Fruit fly (Drosophila melanogaster): ENCODE results near the gene CG43220.
A peak's percentile ranks its signal among the peaks of the same experiment; 100 is the strongest.

The CG43220 gene

DNA sequence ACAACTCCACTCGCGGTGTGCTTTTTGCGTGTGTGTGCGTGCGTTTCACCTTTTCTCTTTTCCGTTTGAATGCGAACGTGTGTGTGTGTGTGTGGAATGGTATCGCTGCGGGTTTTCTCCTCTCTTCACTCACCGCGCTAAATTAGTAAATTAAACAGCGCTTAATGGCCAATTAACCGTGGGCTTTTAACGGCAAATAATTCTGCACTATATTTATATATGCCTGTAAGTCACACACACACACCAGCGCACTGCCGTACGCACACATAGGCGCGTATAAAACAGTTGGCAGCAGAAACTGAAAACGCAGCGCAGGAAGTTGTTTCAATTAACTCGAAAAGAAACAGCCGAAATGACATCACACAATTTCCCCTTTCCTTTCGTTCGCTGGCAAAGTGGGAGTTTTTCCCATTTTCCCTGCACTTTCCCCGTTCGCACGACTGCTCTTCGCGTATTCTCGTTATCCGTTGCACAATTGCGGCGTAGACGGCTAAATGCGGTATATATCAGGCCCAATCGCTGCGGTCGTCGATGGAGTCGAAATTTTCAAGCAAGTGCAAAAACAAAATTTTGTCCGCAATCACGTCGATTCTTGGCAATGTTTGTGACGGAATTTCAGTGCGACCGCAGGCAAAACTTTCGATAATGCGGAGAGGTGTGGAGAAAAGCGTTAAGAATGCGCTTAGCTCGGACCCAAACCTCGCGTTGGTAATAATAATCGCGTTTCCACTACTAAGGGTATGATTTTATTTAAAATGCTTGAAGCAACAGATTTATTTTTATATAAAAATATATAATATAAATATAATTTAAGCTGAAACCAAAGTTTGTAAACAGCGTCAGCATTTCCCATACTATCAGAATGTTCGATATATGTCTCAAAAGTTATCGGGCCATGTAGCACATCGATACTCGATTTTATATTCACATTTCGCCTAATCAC is 13.5 kb upstream of the CG43220 start, which contains the start of gene BicD (continued):
- TF ChIP-seq dysf (GFP tag; IDR thresholded peaks at IDR 0.05) = 0 out of 3 replicates have a peak, but pooled peaks have one; percentile 6
- no peak for TF ChIP-seq CG7271 (tag; optimal IDR thresholded peaks at IDR 0.05)
- no peak for TF ChIP-seq abd-A (tag; optimal IDR thresholded peaks at IDR 0.05)
- TF ChIP-seq Max (GFP tag; optimal IDR thresholded peaks at IDR 0.05) = no peak
- TF ChIP-seq CG17829 (tag; optimal IDR thresholded peaks at IDR 0.05) = peak; percentile 68
- TF ChIP-seq CG10979 (tag; optimal IDR thresholded peaks at IDR 0.05) = no peak
- TF ChIP-seq CG7786 (GFP tag; optimal IDR thresholded peaks at IDR 0.05) = no peak
- TF ChIP-seq CG34422 (GFP tag; IDR thresholded peaks at IDR 0.05) = peak; percentile 59; the same call in 1 of the 3 replicates
- TF ChIP-seq CG13894 (tag; optimal IDR thresholded peaks at IDR 0.05) = peak; percentile 51
- no peak for TF ChIP-seq Hsf (GFP tag; optimal IDR thresholded peaks at IDR 0.05)
- TF ChIP-seq row (GFP tag; IDR thresholded peaks at IDR 0.05) = no peak
- no peak for TF ChIP-seq gsb (GFP tag; IDR thresholded peaks at IDR 0.05)
- TF ChIP-seq sens (GFP tag) = peak; percentile 37
- TF ChIP-seq Poxn (GFP tag; IDR thresholded peaks at IDR 0.05) = no peak
- TF ChIP-seq lmd (GFP tag; IDR thresholded peaks at IDR 0.05) = no peak
- peak; percentile 11 for TF ChIP-seq CG18262 (tag; optimal IDR thresholded peaks at IDR 0.05)
- no peak for TF ChIP-seq CG13123 (GFP tag; optimal IDR thresholded peaks at IDR 0.05)
- peak; percentile 29 for TF ChIP-seq CG17385 (GFP tag; optimal IDR thresholded peaks at IDR 0.05)
- TF ChIP-seq Hey (tag; optimal IDR thresholded peaks at IDR 0.05) = no peak
- TF ChIP-seq CG12219 (GFP tag; optimal IDR thresholded peaks at IDR 0.05) = no peak
- TF ChIP-seq CHES-1-like (GFP tag; optimal IDR thresholded peaks at IDR 0.05) = no peak
- TF ChIP-seq Blimp-1 (GFP tag; optimal IDR thresholded peaks at IDR 0.05) = peak; percentile 2
- peak; percentile 7 for TF ChIP-seq CG6254 (GFP tag; optimal IDR thresholded peaks at IDR 0.05)
- TF ChIP-seq CG13287 (GFP tag; IDR thresholded peaks at IDR 0.05; ENCODE audit: partially characterized antibody) = peak; percentile 78
- no peak for TF ChIP-seq CG4360 (GFP tag; IDR thresholded peaks at IDR 0.05)
- TF ChIP-seq sd (tag; optimal IDR thresholded peaks at IDR 0.05) = peak; percentile 98
- no peak for TF ChIP-seq gro (GFP tag; optimal IDR thresholded peaks at IDR 0.05)
- no peak for TF ChIP-seq CG10654 (GFP tag; optimal IDR thresholded peaks at IDR 0.05)
- peak; percentile 36 for TF ChIP-seq BtbVII (GFP tag; optimal IDR thresholded peaks at IDR 0.05)
- no peak for TF ChIP-seq Chrac-16 (GFP tag; optimal IDR thresholded peaks at IDR 0.05)
- no peak for TF ChIP-seq cato (GFP tag; optimal IDR thresholded peaks at IDR 0.05; ENCODE audit: borderline replicate concordance)
- peak; percentile 87 for TF ChIP-seq CG2116 (GFP tag; optimal IDR thresholded peaks at IDR 0.05)
- peak; percentile 75 for TF ChIP-seq Vsx1 (GFP tag; optimal IDR thresholded peaks at IDR 0.05)
- peak; percentile 73 for TF ChIP-seq HmgZ (tag; optimal IDR thresholded peaks at IDR 0.05)
- TF ChIP-seq Atf3 (GFP tag; optimal IDR thresholded peaks at IDR 0.05) = no peak
- no peak for TF ChIP-seq zfh1 (GFP tag; IDR thresholded peaks at IDR 0.05)
- TF ChIP-seq CG32767 (GFP tag; IDR thresholded peaks at IDR 0.05) = no peak
- TF ChIP-seq CG2199 (GFP tag; IDR thresholded peaks at IDR 0.05) = 0 out of 3 replicates have a peak, but pooled peaks have one; percentile 26
- TF ChIP-seq ssp (GFP tag; IDR thresholded peaks at IDR 0.05) = peak; percentile 71
- peak; percentile 89 for TF ChIP-seq nmo (GFP tag; optimal IDR thresholded peaks at IDR 0.05)
- TF ChIP-seq CG7963 (GFP tag; IDR thresholded peaks at IDR 0.05; ENCODE audit: partially characterized antibody) = 0 out of 3 replicates have a peak, but pooled peaks have one; percentile 9
- peak; percentile 23; the same call in 1 of the 2 replicates for TF ChIP-seq CG9932 (GFP tag; IDR thresholded peaks at IDR 0.05)
- TF ChIP-seq Ets97D (GFP tag; optimal IDR thresholded peaks at IDR 0.05) = peak; percentile 32
- no peak for TF ChIP-seq NFAT (GFP tag; IDR thresholded peaks at IDR 0.05)
- 0 out of 3 replicates have a peak, but pooled peaks have one; percentile 12 for TF ChIP-seq Aef1 (GFP tag; IDR thresholded peaks at IDR 0.05)
- peak; percentile 20 for TF ChIP-seq grau (tag; optimal IDR thresholded peaks at IDR 0.05)
- peak; percentile 30 for TF ChIP-seq sug (tag; optimal IDR thresholded peaks at IDR 0.05)
- TF ChIP-seq CG11504 (tag; optimal IDR thresholded peaks at IDR 0.05) = no peak
- 0 out of 3 replicates have a peak, but pooled peaks have one; percentile 15 for TF ChIP-seq CG11695 (GFP tag; IDR thresholded peaks at IDR 0.05)
